Fruit fly (Drosophila melanogaster): Measurements from ENCODE around the gene CG31673.

The CG31673 gene

dm6 chr2L:20822489-20823195 lies 6.8 kb upstream of the CG31673 start, which contains the start of gene CG9331 (continued):
- TF ChIP-seq hbn (GFP tag; IDR thresholded peaks at IDR 0.05; ENCODE audit: partially characterized antibody) (0 out of 2 replicates have a peak, but pooled peaks have one; percentile 23), Dek (tag; optimal IDR thresholded peaks at IDR 0.05) (no peak), CG7372 (GFP tag; IDR thresholded peaks at IDR 0.05) (no peak), dmrt99B (tag; optimal IDR thresholded peaks at IDR 0.05) (no peak), CG4360 (GFP tag; IDR thresholded peaks at IDR 0.05) (peak; percentile 59), H2.0 (GFP tag; IDR thresholded peaks at IDR 0.05) (no peak), ab (GFP tag; optimal IDR thresholded peaks at IDR 0.05) (no peak), tx (GFP tag; optimal IDR thresholded peaks at IDR 0.05) (no peak), CG2116 (GFP tag; optimal IDR thresholded peaks at IDR 0.05) (no peak), Gug (GFP tag; IDR thresholded peaks at IDR 0.05) (no peak), Lpt (GFP tag; optimal IDR thresholded peaks at IDR 0.05) (no peak), chm (GFP tag; IDR thresholded peaks at IDR 0.05) (peak; percentile 64; the same call in 1 of the 2 replicates)

- peak; percentile 65 for TF ChIP-seq nom (GFP tag; optimal IDR thresholded peaks at IDR 0.05)
- no peak for TF ChIP-seq D (optimal IDR thresholded peaks at IDR 0.05)
- peak; percentile 13 for TF ChIP-seq D (GFP tag; optimal IDR thresholded peaks at IDR 0.05)
- no peak for TF ChIP-seq Doc2 (GFP tag; IDR thresholded peaks at IDR 0.05)
- peak; percentile 55; the same call in 1 of the 3 replicates for TF ChIP-seq CG6791 (GFP tag; IDR thresholded peaks at IDR 0.05; ENCODE audit: partially characterized antibody)
- TF ChIP-seq CG8478 (optimal IDR thresholded peaks at IDR 0.05), result peak; percentile 93
- TF ChIP-seq D19A (tag; optimal IDR thresholded peaks at IDR 0.05), result no peak
- no peak for TF ChIP-seq chn (GFP tag; optimal IDR thresholded peaks at IDR 0.05)
- 0 out of 2 replicates have a peak, but pooled peaks have one; percentile 25 for TF ChIP-seq CG17328 (GFP tag; IDR thresholded peaks at IDR 0.05)
- TF ChIP-seq CG5180 (GFP tag; optimal IDR thresholded peaks at IDR 0.05), result peak; percentile 58
- peak; percentile 22 for TF ChIP-seq Xbp1 (GFP tag; optimal IDR thresholded peaks at IDR 0.05)
- peak; percentile 42; the same call in 1 of the 3 replicates for TF ChIP-seq so (GFP tag; IDR thresholded peaks at IDR 0.05)
- no peak for TF ChIP-seq onecut (GFP tag; IDR thresholded peaks at IDR 0.05)
- peak; percentile 37 for TF ChIP-seq her (GFP tag; optimal IDR thresholded peaks at IDR 0.05)
- TF ChIP-seq CG31365 (tag; optimal IDR thresholded peaks at IDR 0.05), result peak; percentile 45
- peak; percentile 29 for TF ChIP-seq Deaf1 (tag; optimal IDR thresholded peaks at IDR 0.05)
- peak; percentile 79 for TF ChIP-seq CG10431 (GFP tag; optimal IDR thresholded peaks at IDR 0.05)
- TF ChIP-seq CG4282 (GFP tag; optimal IDR thresholded peaks at IDR 0.05), result no peak
- peak; percentile 63 for TF ChIP-seq gem (tag; optimal IDR thresholded peaks at IDR 0.05)
- no peak for TF ChIP-seq wor (GFP tag; IDR thresholded peaks at IDR 0.05)
- peak; percentile 9 for TF ChIP-seq CG14710 (tag; optimal IDR thresholded peaks at IDR 0.05)
- no peak for TF ChIP-seq crp (GFP tag; optimal IDR thresholded peaks at IDR 0.05)
- TF ChIP-seq Nf-YB (GFP tag; optimal IDR thresholded peaks at IDR 0.05), result no peak
- peak; percentile 40; the same call in 2 of the 3 replicates for TF ChIP-seq knrl (GFP tag; IDR thresholded peaks at IDR 0.05; ENCODE audit: partially characterized antibody)
- no peak for TF ChIP-seq gsb-n (tag; optimal IDR thresholded peaks at IDR 0.05)
- TF ChIP-seq CG6765 (GFP tag; optimal IDR thresholded peaks at IDR 0.05), result peak; percentile 19
- TF ChIP-seq sens (GFP tag), result peak; percentile 68
- TF ChIP-seq ATbp (GFP tag; optimal IDR thresholded peaks at IDR 0.05), result peak; percentile 2
- TF ChIP-seq CG13624 (GFP tag; optimal IDR thresholded peaks at IDR 0.05), result no peak
- TF ChIP-seq CG17829 (tag; optimal IDR thresholded peaks at IDR 0.05), result peak; percentile 43
- TF ChIP-seq CG9797 (GFP tag; optimal IDR thresholded peaks at IDR 0.05), result peak; percentile 5
- peak; percentile 94 for TF ChIP-seq CG12769 (tag; optimal IDR thresholded peaks at IDR 0.05)
- TF ChIP-seq CG4328 (GFP tag; optimal IDR thresholded peaks at IDR 0.05), result peak; percentile 11
- TF ChIP-seq klu (GFP tag; IDR thresholded peaks at IDR 0.05), result no peak; the same call in 1 of the 2 replicates
- peak; percentile 66 for TF ChIP-seq ftz-f1 (GFP tag; optimal IDR thresholded peaks at IDR 0.05)
Measured at dm6 chr2L:20823196-20824105, 6.0 kb upstream of the CG31673 start.

All from whole organism, embryonic.